Worm (Caenorhabditis elegans): Measurements from ENCODE around the gene cox-15.

Gene cox-15

DNA sequence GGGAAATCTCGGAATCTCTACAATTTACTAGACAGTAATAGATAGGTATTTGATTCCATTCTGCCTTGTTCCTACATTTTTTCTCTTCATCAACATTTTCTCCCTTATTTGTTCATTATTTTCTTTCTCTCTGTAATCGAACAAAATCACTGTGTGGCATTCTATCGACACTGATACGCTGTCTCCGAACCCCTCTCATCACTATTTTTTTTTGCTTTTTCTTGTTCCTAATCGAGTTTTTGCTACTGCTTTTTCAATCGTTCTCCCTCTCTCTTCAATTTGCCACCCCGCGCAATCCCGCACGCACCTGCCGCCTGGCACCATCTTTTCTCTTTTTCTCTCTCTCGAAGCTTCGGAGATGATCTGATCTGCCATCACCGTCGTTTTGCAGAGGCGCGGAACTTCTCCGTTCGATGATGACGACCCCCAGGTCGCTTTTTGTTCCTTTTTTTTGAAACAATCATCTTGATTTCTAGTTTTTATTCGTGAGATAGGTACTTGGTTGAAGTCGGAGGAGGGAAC is 34.5 kb downstream of the cox-15 start:
- no peak for TF ChIP-seq him-1 (tag; optimal IDR thresholded peaks at IDR 0.05)
- no peak for TF ChIP-seq dao-5 (tag; optimal IDR thresholded peaks at IDR 0.05)
- no peak for TF ChIP-seq W03F9.2 (tag; optimal IDR thresholded peaks at IDR 0.05)

DNA sequence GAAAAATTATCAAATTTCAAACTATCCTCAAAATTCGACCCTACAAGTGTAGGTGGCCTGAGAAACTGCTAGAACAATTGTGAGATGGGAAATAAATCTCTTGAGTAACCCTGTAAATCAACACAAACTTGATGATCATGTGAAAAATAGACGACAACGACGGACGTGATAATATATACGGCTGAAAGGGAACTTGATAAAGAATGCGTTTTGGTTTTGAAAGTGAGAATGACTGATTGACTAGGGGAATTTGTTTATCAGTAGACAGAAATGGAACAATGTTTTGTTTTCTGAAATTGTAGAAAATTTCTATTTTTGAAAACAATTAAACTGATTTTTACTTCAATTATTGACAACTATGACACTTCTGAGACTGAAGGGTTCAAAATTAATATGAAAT is 41.2 kb downstream of the cox-15 start:
- TF ChIP-seq W03F9.2 (tag; optimal IDR thresholded peaks at IDR 0.05) (no peak), him-1 (tag; optimal IDR thresholded peaks at IDR 0.05) (no peak), dao-5 (tag; optimal IDR thresholded peaks at IDR 0.05) (no peak)

DNA sequence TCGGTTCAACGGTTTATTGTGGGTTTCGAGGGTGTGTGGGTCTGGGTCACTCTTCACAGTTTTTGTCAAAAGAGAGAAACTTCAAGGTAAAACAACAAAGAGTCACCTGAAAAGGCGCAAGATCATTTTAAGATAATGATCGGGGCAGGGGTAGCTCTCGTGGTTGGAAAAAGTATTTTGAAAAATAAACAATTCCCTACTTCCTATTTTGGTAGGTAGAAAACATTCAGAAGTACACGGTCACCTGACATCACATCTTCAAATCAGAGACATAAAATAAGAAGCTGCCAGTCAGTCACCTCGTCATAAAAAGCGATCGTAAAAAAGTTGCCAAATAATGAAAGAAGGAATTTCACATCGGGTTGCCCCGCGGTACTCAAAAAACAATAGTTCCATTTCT is 42.3 kb downstream of the cox-15 start:
- TF ChIP-seq him-1 (tag; optimal IDR thresholded peaks at IDR 0.05): no peak
- TF ChIP-seq dao-5 (tag; optimal IDR thresholded peaks at IDR 0.05): no peak
- no peak for TF ChIP-seq W03F9.2 (tag; optimal IDR thresholded peaks at IDR 0.05)

DNA sequence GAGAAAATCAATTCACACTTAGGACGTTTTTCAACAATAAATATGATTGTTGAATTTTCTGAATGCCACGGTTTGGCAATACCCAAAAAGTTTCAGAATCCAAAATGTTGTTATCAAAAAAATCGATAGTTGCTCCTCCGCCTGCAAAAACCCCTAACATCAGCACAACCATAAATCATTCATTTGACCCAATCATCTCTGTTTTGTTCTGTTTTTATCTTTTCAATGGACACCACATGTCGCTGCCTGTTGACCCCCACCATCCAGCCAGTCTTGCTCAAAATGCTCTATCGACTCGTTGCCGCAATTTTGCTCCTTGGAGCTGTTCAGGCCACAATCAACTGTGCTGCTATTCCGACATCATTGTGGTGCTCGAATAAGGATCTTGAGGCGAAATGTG is 46.7 kb downstream of the cox-15 start, which contains the start of gene F37H8.5:
TSS of gene F37H8.5 (plus strand) at position 181 of the 400 bp plus-strand sequence.
- TF ChIP-seq him-1 (tag; optimal IDR thresholded peaks at IDR 0.05) (no peak), dao-5 (tag; optimal IDR thresholded peaks at IDR 0.05) (no peak), W03F9.2 (tag; optimal IDR thresholded peaks at IDR 0.05) (no peak)

DNA sequence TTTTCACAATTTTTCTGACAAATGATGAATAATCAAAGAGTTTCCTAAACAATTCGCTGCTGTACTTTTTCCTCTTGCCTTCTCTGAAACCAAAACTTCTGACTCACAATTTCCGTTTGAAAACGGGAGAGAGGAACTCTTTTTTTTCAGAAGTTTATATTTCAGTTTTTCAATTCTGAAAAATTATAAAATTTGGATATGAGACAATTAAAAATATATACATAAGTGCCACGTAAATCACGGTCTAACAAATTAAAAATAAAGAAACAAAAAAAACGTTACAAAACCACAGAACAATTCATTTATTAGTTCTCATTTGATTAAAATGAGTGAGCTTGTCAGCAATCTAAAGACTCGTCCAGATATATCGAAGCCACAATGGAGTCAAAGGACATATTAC is 49.0 kb downstream of the cox-15 start, which contains the start of gene sfxn-1.2:
TSS of gene sfxn-1.2 (plus strand) at position 301 of the 400 bp plus-strand sequence.
- no peak for TF ChIP-seq dao-5 (tag; optimal IDR thresholded peaks at IDR 0.05)
- no peak for TF ChIP-seq him-1 (tag; optimal IDR thresholded peaks at IDR 0.05)

DNA sequence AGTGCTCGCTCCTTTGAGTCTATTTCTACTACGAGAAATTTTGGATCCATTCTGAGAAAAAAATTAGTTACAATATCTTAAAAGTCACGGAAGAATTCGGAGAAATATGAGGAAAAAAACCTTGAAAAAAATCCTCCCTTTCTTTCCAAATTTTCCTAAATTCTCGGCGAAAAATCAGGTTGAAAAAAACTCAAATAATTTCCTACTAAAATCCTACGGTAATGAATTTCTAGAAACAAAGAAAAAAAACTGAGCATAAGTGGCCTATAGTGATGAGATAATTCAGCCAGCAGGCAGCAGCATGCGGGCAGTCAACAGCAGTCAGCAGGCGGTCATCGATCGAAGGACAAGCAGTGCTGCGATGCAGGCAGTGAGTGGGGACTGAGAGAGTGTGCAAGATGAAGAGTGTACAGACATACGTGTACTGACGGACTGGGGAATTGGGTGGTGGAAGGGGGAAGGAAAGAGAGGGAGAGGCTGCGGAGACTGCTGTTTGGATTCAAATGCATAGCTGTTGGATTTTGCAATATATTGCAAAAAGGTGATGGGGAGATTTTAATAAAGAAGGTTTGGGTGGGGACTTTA is 49.9 kb downstream of the cox-15 start, which contains the start of gene lir-3:
TSS of gene lir-3 (minus strand) at position 51 of the 585 bp plus-strand sequence.
- TF ChIP-seq dao-5 (tag; optimal IDR thresholded peaks at IDR 0.05) (no peak), W03F9.2 (tag; optimal IDR thresholded peaks at IDR 0.05) (no peak)
